Worm (Caenorhabditis elegans) whole organism, mixed stage, embryonic: ENCODE results near the gene ugt-55.

Source experiments
- ces-1 ChIP-seq: fragments of 150-350 bp; optimal IDR thresholded peaks from 2 replicates; lab custom pipeline; 2014; ENCODE audit warnings: missing biosample characterization, missing genetic modification reagents, missing genetic modification characterization
- cnd-1 ChIP-seq: fragments of 200-800 bp; sonication (Bioruptor generic); optimal IDR thresholded peaks from 2 replicates; lab custom pipeline; 2018; ENCODE audit warnings: mild to moderate bottlenecking, missing genetic modification characterization, missing compliant biosample characterization
- flh-1 ChIP-seq: fragments of 200-800 bp; sonication (Bioruptor generic); optimal IDR thresholded peaks from 2 replicates; lab custom pipeline; 2018; ENCODE audit warnings: mild to moderate bottlenecking, missing genetic modification characterization, moderate library complexity, missing compliant biosample characterization
- nhr-28 ChIP-seq: fragments of 150-350 bp; optimal IDR thresholded peaks from 2 replicates; lab custom pipeline; 2014; ENCODE audit warnings: missing biosample characterization, missing genetic modification characterization

DNA sequence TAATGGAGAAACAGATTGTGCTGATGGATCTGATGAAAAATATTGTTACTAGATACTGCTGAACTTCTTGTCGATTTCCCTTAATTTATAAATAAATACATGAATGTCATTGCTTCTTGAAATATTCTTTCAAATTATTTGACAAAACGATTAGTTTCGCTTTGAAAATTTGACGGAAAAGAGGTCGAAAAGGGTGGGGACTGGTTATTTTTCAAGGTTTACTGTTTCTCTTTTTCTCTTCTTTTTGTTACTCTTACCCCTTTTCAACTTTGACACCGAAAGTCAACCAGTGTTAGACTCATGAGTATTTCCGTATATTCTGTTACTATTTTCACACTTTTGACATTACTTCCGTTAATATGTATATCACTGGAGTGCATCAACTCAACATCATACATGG, 1.2 kb upstream of the ugt-55 start, which contains the start of gene T04H1.12:
- TF ChIP-seq flh-1 (GFP tag; lab: Kevin White, UChicago) (no peak), ces-1 (GFP tag; lab: Kevin White, UChicago) (no peak), nhr-28 (tag; lab: Kevin White, UChicago) (no peak), cnd-1 (no peak)
